Fruit fly (Drosophila melanogaster) whole organism, embryonic: ENCODE results near the gene CAH7.

Source experiments
- Ada2b ChIP-seq: fragments of 200-800 bp; sonication (Bioruptor generic); IDR thresholded peaks from 2 replicates; pipeline ENCODE4 v1.3.6; 2022; ENCODE audit warnings: missing biosample characterization, missing genetic modification characterization
- B-H2 ChIP-seq: fragments of 200-800 bp; sonication (Bioruptor generic); optimal IDR thresholded peaks from 2 replicates; lab custom pipeline; 2018; ENCODE audit warnings: missing biosample characterization, mild to moderate bottlenecking, missing genetic modification characterization
- CG10543 ChIP-seq: fragments of 200-800 bp; sonication (Bioruptor generic); optimal IDR thresholded peaks from 3 replicates; lab custom pipeline; 2017; ENCODE audit warnings: missing biosample characterization, mild to moderate bottlenecking, missing genetic modification characterization, moderate library complexity
- CG11696 ChIP-seq: fragments of 200-800 bp; sonication (Bioruptor generic); IDR thresholded peaks from 2 replicates; pipeline ENCODE4 v1.3.6; 2022; ENCODE audit warnings: missing biosample characterization, missing genetic modification characterization
- CG12391 ChIP-seq: fragments of 200-800 bp; sonication (Bioruptor generic); optimal IDR thresholded peaks from 3 replicates; lab custom pipeline; 2018; ENCODE audit warnings: missing biosample characterization, mild to moderate bottlenecking, missing genetic modification characterization, moderate library complexity
- CG14710 ChIP-seq: fragments of 200-800 bp; sonication (Bioruptor generic); optimal IDR thresholded peaks from 3 replicates; lab custom pipeline; 2019; ENCODE audit warnings: missing biosample characterization, mild to moderate bottlenecking, missing genetic modification characterization, moderate library complexity
- CG15011 ChIP-seq: fragments of 200-800 bp; sonication (Bioruptor generic); optimal IDR thresholded peaks from 3 replicates; lab custom pipeline; 2018; ENCODE audit warnings: missing biosample characterization, mild to moderate bottlenecking, missing genetic modification characterization
- CG17359 ChIP-seq: fragments of 200-800 bp; sonication (Bioruptor generic); optimal IDR thresholded peaks from 3 replicates; lab custom pipeline; 2018; ENCODE audit warnings: missing biosample characterization, mild to moderate bottlenecking, missing genetic modification characterization, moderate library complexity
- CG1792 ChIP-seq: fragments of 200-800 bp; sonication (Bioruptor generic); optimal IDR thresholded peaks from 2 replicates; lab custom pipeline; 2016; ENCODE audit warnings: missing biosample characterization, missing genetic modification characterization
- CG1832 ChIP-seq: fragments of 200-800 bp; sonication (Bioruptor generic); optimal IDR thresholded peaks from 2 replicates; lab custom pipeline; 2017; ENCODE audit warnings: missing biosample characterization, mild to moderate bottlenecking, missing genetic modification characterization, inconsistent platforms
- CG30403 ChIP-seq: fragments of 200-800 bp; sonication (Bioruptor generic); optimal IDR thresholded peaks from 3 replicates; lab custom pipeline; 2016; ENCODE audit warnings: missing biosample characterization, missing genetic modification characterization
- CG34224 ChIP-seq: fragments of 200-800 bp; sonication (Bioruptor generic); IDR thresholded peaks from 3 replicates; pipeline ENCODE4 v1.3.6; 2022; ENCODE audit warnings: missing biosample characterization, missing genetic modification characterization; ENCODE audit not compliant: partially characterized antibody
- CG6175 ChIP-seq: fragments of 200-800 bp; sonication (Bioruptor generic); IDR thresholded peaks from 3 replicates; pipeline ENCODE4 v1.3.6; 2022; ENCODE audit warnings: missing biosample characterization, missing genetic modification characterization
- CG6683 ChIP-seq: fragments of 200-800 bp; sonication (Bioruptor generic); optimal IDR thresholded peaks from 2 replicates; lab custom pipeline; 2017; ENCODE audit warnings: missing biosample characterization, mild to moderate bottlenecking, missing genetic modification characterization, missing genetic modification reagents
- CG9609 ChIP-seq: fragments of 200-800 bp; sonication (Bioruptor generic); optimal IDR thresholded peaks from 3 replicates; lab custom pipeline; 2016; ENCODE audit warnings: missing biosample characterization, missing genetic modification characterization
- CG9932 ChIP-seq: fragments of 200-800 bp; sonication (Bioruptor generic); IDR thresholded peaks from 2 replicates; pipeline ENCODE4 v1.3.6; 2022; ENCODE audit warnings: missing biosample characterization, missing genetic modification characterization
- Deaf1 ChIP-seq: fragments of 200-800 bp; optimal IDR thresholded peaks from 3 replicates; lab custom pipeline; 2019; ENCODE audit warnings: missing biosample characterization, mild to moderate bottlenecking, missing genetic modification characterization, moderate library complexity
- Dek ChIP-seq: fragments of 200-800 bp; sonication (Bioruptor generic); optimal IDR thresholded peaks from 3 replicates; lab custom pipeline; 2019; ENCODE audit warnings: missing biosample characterization, mild to moderate bottlenecking, missing genetic modification characterization, moderate library complexity
- Doc2 ChIP-seq: fragments of 200-800 bp; sonication (Bioruptor generic); IDR thresholded peaks from 2 replicates; pipeline ENCODE4 v1.3.6; 2022; ENCODE audit warnings: missing biosample characterization, missing genetic modification characterization
- Ets65A ChIP-seq: fragments of 200-800 bp; sonication (Bioruptor generic); peaks from one replicate; lab custom pipeline; 2016; ENCODE audit warnings: missing biosample characterization, missing genetic modification characterization
- Gsc ChIP-seq: fragments of 200-800 bp; sonication (Bioruptor generic); IDR thresholded peaks from 2 replicates; pipeline ENCODE4 v1.3.6; 2022; ENCODE audit warnings: missing biosample characterization, missing genetic modification characterization
- HHEX ChIP-seq: fragments of 200-800 bp; sonication (Bioruptor generic); optimal IDR thresholded peaks from 3 replicates; lab custom pipeline; 2017; ENCODE audit warnings: missing biosample characterization, mild to moderate bottlenecking, missing genetic modification characterization, missing genetic modification reagents
- Hr78 ChIP-seq, 2 experiments: fragments of 200-800 bp in 1 of 2; fragments of >200 bp in 1 of 2; sonication (Bioruptor generic) in 1 of 2; optimal IDR thresholded peaks; 2 replicates each; lab custom pipeline; 2017 to 2019; ENCODE audit warnings: missing biosample characterization in 2 of 2, missing genetic modification characterization in 2 of 2, mild to moderate bottlenecking in 1 of 2, moderate library complexity in 1 of 2
- Hsf ChIP-seq: fragments of 200-800 bp; sonication (Bioruptor generic); optimal IDR thresholded peaks from 3 replicates; lab custom pipeline; 2016; ENCODE audit warnings: missing biosample characterization, missing genetic modification characterization
- Kr ChIP-seq: fragments of 200-800 bp; sonication (Bioruptor generic); optimal IDR thresholded peaks from 2 replicates; lab custom pipeline; 2017; ENCODE audit warnings: missing biosample characterization, mild to moderate bottlenecking, missing genetic modification characterization
- Lim3 ChIP-seq: fragments of 200-800 bp; sonication (Bioruptor generic); IDR thresholded peaks from 2 replicates; pipeline ENCODE4 v1.3.6; 2022; ENCODE audit warnings: missing biosample characterization, missing genetic modification characterization
- MTF-1 ChIP-seq: fragments of 200-800 bp; sonication (Bioruptor generic); optimal IDR thresholded peaks from 2 replicates; lab custom pipeline; 2018; ENCODE audit warnings: missing biosample characterization, mild to moderate bottlenecking, missing genetic modification characterization, borderline replicate concordance
- Mad ChIP-seq: fragments of 200-800 bp; sonication (Bioruptor generic); optimal IDR thresholded peaks from 2 replicates; lab custom pipeline; 2016; ENCODE audit warnings: missing biosample characterization, missing genetic modification characterization
- Meics ChIP-seq: fragments of 200-800 bp; sonication (Bioruptor generic); optimal IDR thresholded peaks from 2 replicates; lab custom pipeline; 2017; ENCODE audit warnings: missing biosample characterization, mild to moderate bottlenecking, missing genetic modification characterization
- Oli ChIP-seq: fragments of 200-800 bp; sonication (Bioruptor generic); optimal IDR thresholded peaks from 2 replicates; lab custom pipeline; 2018; ENCODE audit warnings: missing biosample characterization, mild to moderate bottlenecking, missing genetic modification characterization, moderate library complexity
- Sox100B ChIP-seq: fragments of 200-800 bp; sonication (Bioruptor generic); optimal IDR thresholded peaks from 3 replicates; lab custom pipeline; 2018; ENCODE audit warnings: missing biosample characterization, mild to moderate bottlenecking, missing genetic modification characterization
- YL-1 ChIP-seq: fragments of 200-800 bp; sonication (Bioruptor generic); optimal IDR thresholded peaks from 3 replicates; lab custom pipeline; 2017; ENCODE audit warnings: missing biosample characterization, mild to moderate bottlenecking, missing genetic modification characterization
- amos ChIP-seq: fragments of 200-800 bp; sonication (Bioruptor generic); IDR thresholded peaks from 2 replicates; pipeline ENCODE4 v1.3.6; 2022; ENCODE audit warnings: missing biosample characterization, missing genetic modification characterization; ENCODE audit not compliant: partially characterized antibody
- bigmax ChIP-seq: fragments of 200-800 bp; sonication (Bioruptor generic); optimal IDR thresholded peaks from 2 replicates; lab custom pipeline; 2018; ENCODE audit warnings: missing biosample characterization, mild to moderate bottlenecking, missing genetic modification characterization
- chif ChIP-seq, 2 experiments: fragments of 200-800 bp; sonication (Bioruptor generic); optimal IDR thresholded peaks; 3 replicates each; lab custom pipeline; 2016; ENCODE audit warnings: missing biosample characterization in 2 of 2, missing genetic modification characterization in 2 of 2
- ems ChIP-seq: fragments of 200-800 bp; sonication (Bioruptor generic); optimal IDR thresholded peaks from 3 replicates; lab custom pipeline; 2016; ENCODE audit warnings: missing biosample characterization, missing genetic modification characterization
- esg ChIP-seq: fragments of 200-800 bp; sonication (Bioruptor generic); conservative IDR thresholded peaks from 2 replicates; pipeline ENCODE4 v1.3.6; 2022; ENCODE audit warnings: missing biosample characterization, missing genetic modification characterization
- hbn ChIP-seq: fragments of 200-800 bp; sonication (Bioruptor generic); IDR thresholded peaks from 2 replicates; pipeline ENCODE4 v1.3.6; 2022; ENCODE audit warnings: missing biosample characterization, missing genetic modification characterization; ENCODE audit not compliant: partially characterized antibody
- lbe ChIP-seq: fragments of 200-800 bp; sonication (Bioruptor generic); optimal IDR thresholded peaks from 2 replicates; lab custom pipeline; 2016; ENCODE audit warnings: missing biosample characterization, mild to moderate bottlenecking, missing genetic modification characterization
- oc ChIP-seq: fragments of 200-800 bp; sonication (Bioruptor generic); optimal IDR thresholded peaks from 2 replicates; lab custom pipeline; 2018; ENCODE audit warnings: missing biosample characterization, mild to moderate bottlenecking, missing genetic modification characterization, moderate library complexity
- pho ChIP-seq: fragments of 200-800 bp; sonication (Bioruptor generic); optimal IDR thresholded peaks from 2 replicates; lab custom pipeline; 2016; ENCODE audit warnings: missing biosample characterization, missing genetic modification characterization
- ranshi ChIP-seq: fragments of 200-800 bp; sonication (Bioruptor generic); IDR thresholded peaks from 2 replicates; pipeline ENCODE4 v1.3.6; 2022; ENCODE audit warnings: missing biosample characterization, missing genetic modification characterization
- rib ChIP-seq: fragments of 200-800 bp; sonication (Bioruptor generic); IDR thresholded peaks from 2 replicates; pipeline ENCODE4 v1.3.6; 2022; ENCODE audit warnings: missing biosample characterization, missing genetic modification characterization
- ro ChIP-seq: fragments of 200-800 bp; sonication (Bioruptor generic); IDR thresholded peaks from 2 replicates; pipeline ENCODE4 v1.3.6; 2022; ENCODE audit warnings: missing biosample characterization, missing genetic modification characterization
- sens-2 ChIP-seq: fragments of 200-800 bp; sonication (Bioruptor generic); IDR thresholded peaks from 2 replicates; pipeline ENCODE4 v1.3.6; 2022; ENCODE audit warnings: missing biosample characterization, missing genetic modification characterization
- ssp ChIP-seq: fragments of 200-800 bp; sonication (Bioruptor generic); IDR thresholded peaks from 2 replicates; pipeline ENCODE4 v1.3.6; 2022; ENCODE audit warnings: missing biosample characterization, missing genetic modification characterization
- tin ChIP-seq: fragments of 200-800 bp; sonication (Bioruptor generic); optimal IDR thresholded peaks from 3 replicates; lab custom pipeline; 2016; ENCODE audit warnings: missing biosample characterization, missing genetic modification characterization
- tio ChIP-seq: fragments of 200-800 bp; sonication (Bioruptor generic); optimal IDR thresholded peaks from 2 replicates; lab custom pipeline; 2017; ENCODE audit warnings: missing biosample characterization, missing genetic modification characterization, inconsistent platforms
- ttk ChIP-seq: fragments of 200-800 bp; sonication (Bioruptor generic); IDR thresholded peaks from 2 replicates; pipeline ENCODE4 v2.1.2; 2022; ENCODE audit warnings: missing biosample characterization, missing genetic modification characterization
- unpg ChIP-seq: fragments of 200-800 bp; sonication (Bioruptor generic); optimal IDR thresholded peaks from 3 replicates; lab custom pipeline; 2018; ENCODE audit warnings: missing biosample characterization, mild to moderate bottlenecking, missing genetic modification characterization, moderate library complexity

Gene CAH7

dm6 chr3R:10153957-10154685 is 42.1 kb downstream of the CAH7 start (continued):
- peak; percentile 88 for TF ChIP-seq Ets65A (GFP tag; lab: Kevin White, UChicago)
- no peak for TF ChIP-seq YL-1 (GFP tag; lab: Kevin White, UChicago)
- TF ChIP-seq ems (GFP tag; lab: Kevin White, UChicago) = no peak
- TF ChIP-seq tio (GFP tag; lab: Kevin White, UChicago) = peak; percentile 3
- TF ChIP-seq HHEX (GFP tag; lab: Kevin White, UChicago) = peak; percentile 34
- no peak for TF ChIP-seq CG14710
- no peak for TF ChIP-seq rib (GFP tag; lab: Robert Waterston, UW)
- no peak for TF ChIP-seq CG9932
- TF ChIP-seq CG10543 = no peak
- TF ChIP-seq ttk (GFP tag; lab: Robert Waterston, UW) = 0 out of 2 replicates have a peak, but pooled peaks have one; percentile 21
- TF ChIP-seq pho = no peak
- TF ChIP-seq Oli (tag; lab: Kevin White, UChicago) = peak; percentile 58
- TF ChIP-seq hbn (GFP tag; lab: Robert Waterston, UW) = no peak
- TF ChIP-seq lbe = no peak
- no peak for TF ChIP-seq ro (GFP tag; lab: Robert Waterston, UW)
- no peak for TF ChIP-seq Hr78 (GFP tag; optimal IDR thresholded peaks at IDR 0.05; lab: Kevin White, UChicago)
- 0 out of 2 replicates have a peak, but pooled peaks have one; percentile 31 for TF ChIP-seq sens-2 (GFP tag; lab: Robert Waterston, UW)
- no peak for TF ChIP-seq tin
- TF ChIP-seq CG11696 (GFP tag; lab: Robert Waterston, UW) = no peak
- no peak for TF ChIP-seq Meics (GFP tag; lab: Kevin White, UChicago)
- TF ChIP-seq Kr (GFP tag; lab: Kevin White, UChicago) = no peak
- TF ChIP-seq CG1792 = no peak
- peak; percentile 39 for TF ChIP-seq CG17359 (tag; lab: Kevin White, UChicago)
- TF ChIP-seq amos = no peak
- no peak for TF ChIP-seq Mad
- no peak for TF ChIP-seq CG9609
- TF ChIP-seq Deaf1 (tag; lab: Kevin White, UChicago) = no peak
- no peak for TF ChIP-seq CG34224 (GFP tag; lab: Robert Waterston, UW)
- TF ChIP-seq CG6683 (GFP tag; lab: Kevin White, UChicago) = no peak
- no peak for TF ChIP-seq Doc2
- TF ChIP-seq ssp = no peak
- no peak for TF ChIP-seq CG1832
- no peak for TF ChIP-seq CG6175
- TF ChIP-seq CG12391 (tag; lab: Kevin White, UChicago) = peak; percentile 41
- peak; percentile 34; the same call in 1 of the 2 replicates for TF ChIP-seq Ada2b (GFP tag; lab: Robert Waterston, UW)
- TF ChIP-seq unpg (GFP tag; lab: Kevin White, UChicago) = no peak
- TF ChIP-seq Sox100B (GFP tag; lab: Kevin White, UChicago) = peak; percentile 1
- no peak for TF ChIP-seq Gsc (GFP tag; lab: Robert Waterston, UW)
- TF ChIP-seq chif (GFP tag; optimal IDR thresholded peaks at IDR 0.05; lab: Kevin White, UChicago) = no peak
- no peak for TF ChIP-seq MTF-1 (GFP tag; lab: Kevin White, UChicago)
- no peak for TF ChIP-seq B-H2 (GFP tag; lab: Kevin White, UChicago)
- TF ChIP-seq Dek (tag; lab: Kevin White, UChicago) = no peak
- TF ChIP-seq oc (tag; lab: Kevin White, UChicago) = no peak
- TF ChIP-seq bigmax = no peak
- TF ChIP-seq CG15011 (GFP tag; lab: Kevin White, UChicago) = no peak
- TF ChIP-seq Lim3 (GFP tag; lab: Robert Waterston, UW) = no peak
- peak; percentile 37; the same call in 1 of the 2 replicates for TF ChIP-seq ranshi (GFP tag; lab: Robert Waterston, UW)
- TF ChIP-seq Hsf (GFP tag; lab: Kevin White, UChicago) = no peak
- TF ChIP-seq CG30403 = peak; percentile 48
- TF ChIP-seq esg (GFP tag; lab: Robert Waterston, UW) = peak; percentile 39; the same call in 1 of the 2 replicates
